Worm (Caenorhabditis elegans) whole organism, L2 larva: ENCODE measurements around the gene fbxa-81.

Experiments used
- alr-1 ChIP-seq: fragments of 150-350 bp; optimal IDR thresholded peaks from 2 replicates; lab custom pipeline; 2014; ENCODE audit warnings: missing biosample characterization, missing genetic modification characterization
- skn-1 ChIP-seq: sonication (generic microtip); optimal IDR thresholded peaks from 2 replicates; lab custom pipeline; 2017; ENCODE audit warnings: missing biosample characterization, missing genetic modification characterization
- zag-1 ChIP-seq: fragments of 150-350 bp; optimal IDR thresholded peaks from 2 replicates; lab custom pipeline; 2014; ENCODE audit warnings: missing biosample characterization, missing genetic modification characterization

DNA sequence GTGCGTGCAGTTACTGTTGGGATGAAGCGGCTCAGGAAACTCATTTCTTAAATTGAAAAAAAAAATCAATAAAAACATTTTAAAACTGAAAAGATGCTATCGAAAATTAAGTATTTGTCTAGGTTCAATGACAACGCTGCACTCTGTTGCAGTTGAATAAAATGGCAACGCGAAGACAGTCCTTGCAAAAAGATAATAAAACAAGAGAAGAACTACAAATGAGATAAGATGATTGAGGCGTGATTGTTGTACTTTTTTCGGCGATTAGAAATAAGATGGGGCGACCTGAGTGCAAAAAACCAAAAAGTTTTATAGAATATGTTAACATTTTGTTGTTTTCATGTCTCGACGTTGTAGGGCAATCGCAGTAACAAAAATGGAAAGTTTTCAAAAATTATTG is 26.9 kb downstream of the fbxa-81 start, which contains the start of gene gcsh-1:
- TF ChIP-seq skn-1 (tag; lab: Kevin White, UChicago) (no peak), zag-1 (tag; lab: Kevin White, UChicago) (no peak), alr-1 (tag; lab: Kevin White, UChicago) (no peak)
